Fruit fly (Drosophila melanogaster) whole organism, embryonic: ENCODE measurements around the gene CG34149.

Source experiments
- BEAF-32 ChIP-seq: fragments of 200-800 bp; sonication (Bioruptor generic); optimal IDR thresholded peaks from 3 replicates; lab custom pipeline; 2017; ENCODE audit warnings: missing biosample characterization, missing genetic modification characterization, mild to moderate bottlenecking, moderate library complexity, missing genetic modification reagents
- Blimp-1 ChIP-seq: fragments of 200-800 bp; sonication (Bioruptor generic); optimal IDR thresholded peaks from 3 replicates; lab custom pipeline; 2018; ENCODE audit warnings: missing biosample characterization, missing genetic modification characterization, mild to moderate bottlenecking, moderate library complexity, missing genetic modification reagents
- CG11456 ChIP-seq: fragments of 200-800 bp; sonication (Bioruptor generic); IDR thresholded peaks from 3 replicates; pipeline ENCODE4 v1.3.6; 2022; ENCODE audit warnings: missing biosample characterization, missing genetic modification characterization
- CG11696 ChIP-seq: fragments of 200-800 bp; sonication (Bioruptor generic); IDR thresholded peaks from 2 replicates; pipeline ENCODE4 v1.3.6; 2022; ENCODE audit warnings: missing biosample characterization, missing genetic modification characterization
- CG12299 ChIP-seq: fragments of 200-800 bp; sonication (Bioruptor generic); optimal IDR thresholded peaks from 2 replicates; lab custom pipeline; 2018; ENCODE audit warnings: missing biosample characterization, mild to moderate bottlenecking, missing genetic modification characterization
- CG12942 ChIP-seq: fragments of 200-800 bp; sonication (Bioruptor generic); optimal IDR thresholded peaks from 3 replicates; lab custom pipeline; 2016; ENCODE audit warnings: missing biosample characterization, missing genetic modification characterization
- CG15514 ChIP-seq: fragments of 200-800 bp; sonication (Bioruptor generic); optimal IDR thresholded peaks from 3 replicates; lab custom pipeline; 2017; ENCODE audit warnings: missing biosample characterization, missing genetic modification characterization, mild to moderate bottlenecking, moderate library complexity, missing genetic modification reagents
- CG2199 ChIP-seq: fragments of 200-800 bp; sonication (Bioruptor generic); IDR thresholded peaks from 3 replicates; pipeline ENCODE4 v1.3.6; 2022; ENCODE audit warnings: missing biosample characterization, missing genetic modification characterization
- CG3407 ChIP-seq: fragments of 200-800 bp; sonication (Bioruptor generic); optimal IDR thresholded peaks from 2 replicates; lab custom pipeline; 2018; ENCODE audit warnings: missing biosample characterization, mild to moderate bottlenecking, missing genetic modification characterization
- CG34422 ChIP-seq: fragments of 200-800 bp; sonication (Bioruptor generic); IDR thresholded peaks from 3 replicates; pipeline ENCODE4 v1.3.6; 2022; ENCODE audit warnings: missing biosample characterization, missing genetic modification characterization
- CG4854 ChIP-seq: fragments of 200-800 bp; sonication (Bioruptor generic); optimal IDR thresholded peaks from 2 replicates; lab custom pipeline; 2016; ENCODE audit warnings: missing biosample characterization, missing genetic modification characterization, inconsistent platforms
- Dbx ChIP-seq: fragments of 200-800 bp; sonication (Bioruptor generic); IDR thresholded peaks from 3 replicates; pipeline ENCODE4 v1.3.6; 2022; ENCODE audit warnings: missing biosample characterization, missing genetic modification characterization
- Deaf1 ChIP-seq: fragments of 200-800 bp; optimal IDR thresholded peaks from 3 replicates; lab custom pipeline; 2019; ENCODE audit warnings: missing biosample characterization, mild to moderate bottlenecking, missing genetic modification characterization, moderate library complexity
- Dp ChIP-seq: fragments of 200-800 bp; sonication (Bioruptor generic); optimal IDR thresholded peaks from 2 replicates; lab custom pipeline; 2018; ENCODE audit warnings: missing biosample characterization, mild to moderate bottlenecking, missing genetic modification characterization, moderate library complexity
- Fer1 ChIP-seq: fragments of 200-800 bp; sonication (Bioruptor generic); optimal IDR thresholded peaks from 2 replicates; lab custom pipeline; 2017; ENCODE audit warnings: missing biosample characterization, mild to moderate bottlenecking, missing genetic modification characterization
- Gsc ChIP-seq: fragments of 200-800 bp; sonication (Bioruptor generic); IDR thresholded peaks from 2 replicates; pipeline ENCODE4 v1.3.6; 2022; ENCODE audit warnings: missing biosample characterization, missing genetic modification characterization
- HLH54F ChIP-seq: fragments of 200-800 bp; sonication (Bioruptor generic); optimal IDR thresholded peaks from 3 replicates; lab custom pipeline; 2016; ENCODE audit warnings: missing biosample characterization, missing genetic modification characterization
- Hmx ChIP-seq: fragments of 200-800 bp; sonication (Bioruptor generic); optimal IDR thresholded peaks from 2 replicates; lab custom pipeline; 2016; ENCODE audit warnings: missing biosample characterization, missing genetic modification characterization
- Hr51 ChIP-seq, 2 experiments: fragments of 200-800 bp; sonication (Bioruptor generic); optimal IDR thresholded peaks; 2 replicates in 1 of 2; 3 replicates in 1 of 2; lab custom pipeline; 2016 to 2018; ENCODE audit warnings: missing biosample characterization in 2 of 2, missing genetic modification characterization in 2 of 2, mild to moderate bottlenecking in 1 of 2, moderate library complexity in 1 of 2
- Kr ChIP-seq: fragments of 200-800 bp; sonication (Bioruptor generic); optimal IDR thresholded peaks from 2 replicates; lab custom pipeline; 2017; ENCODE audit warnings: missing biosample characterization, mild to moderate bottlenecking, missing genetic modification characterization
- Lpt ChIP-seq: fragments of >200 bp; optimal IDR thresholded peaks from 2 replicates; lab custom pipeline; 2018; ENCODE audit warnings: missing biosample characterization, missing genetic modification characterization
- Med ChIP-seq: fragments of 200-800 bp; sonication (Bioruptor generic); peaks from one replicate; lab custom pipeline; 2016; ENCODE audit warnings: missing biosample characterization, missing genetic modification characterization, mild to moderate bottlenecking, inconsistent platforms, moderate library complexity
- NFAT ChIP-seq: fragments of 200-800 bp; sonication (Bioruptor generic); IDR thresholded peaks from 2 replicates; pipeline ENCODE4 v1.3.6; 2022; ENCODE audit warnings: missing biosample characterization, missing genetic modification characterization
- Oli ChIP-seq: fragments of 200-800 bp; sonication (Bioruptor generic); optimal IDR thresholded peaks from 2 replicates; lab custom pipeline; 2018; ENCODE audit warnings: missing biosample characterization, mild to moderate bottlenecking, missing genetic modification characterization, moderate library complexity
- Ptx1 ChIP-seq: fragments of 200-800 bp; sonication (Bioruptor generic); IDR thresholded peaks from 2 replicates; pipeline ENCODE4 v1.3.6; 2022; ENCODE audit warnings: missing biosample characterization, missing genetic modification characterization
- Sry-δ ChIP-seq: fragments of 200-800 bp; sonication (Bioruptor generic); optimal IDR thresholded peaks from 2 replicates; lab custom pipeline; 2016; ENCODE audit warnings: missing biosample characterization, missing genetic modification characterization
- abd-A ChIP-seq: fragments of 200-800 bp; sonication (Bioruptor generic); optimal IDR thresholded peaks from 3 replicates; lab custom pipeline; 2019; ENCODE audit warnings: missing biosample characterization, mild to moderate bottlenecking, missing genetic modification characterization, moderate library complexity
- ac ChIP-seq: fragments of 200-800 bp; sonication (Bioruptor generic); optimal IDR thresholded peaks from 3 replicates; lab custom pipeline; 2017; ENCODE audit warnings: missing biosample characterization, mild to moderate bottlenecking, missing genetic modification characterization
- al ChIP-seq: fragments of 200-800 bp; sonication (Bioruptor generic); IDR thresholded peaks from 2 replicates; pipeline ENCODE4 v1.3.6; 2022; ENCODE audit warnings: missing biosample characterization, missing genetic modification characterization
- ash1 ChIP-seq: fragments of 200-800 bp; sonication (Bioruptor generic); optimal IDR thresholded peaks from 2 replicates; lab custom pipeline; 2018; ENCODE audit warnings: missing biosample characterization, mild to moderate bottlenecking, missing genetic modification characterization
- az2 ChIP-seq: fragments of 200-800 bp; sonication (Bioruptor generic); optimal IDR thresholded peaks from 3 replicates; lab custom pipeline; 2016; ENCODE audit warnings: missing biosample characterization, missing genetic modification characterization
- chinmo ChIP-seq: fragments of 200-800 bp; sonication (Bioruptor generic); IDR thresholded peaks from 4 replicates; pipeline ENCODE4 v1.3.6; 2022; ENCODE audit warnings: missing biosample characterization, missing genetic modification characterization; ENCODE audit not compliant: partially characterized antibody
- dimm ChIP-seq: fragments of 200-800 bp; sonication (Bioruptor generic); IDR thresholded peaks from 2 replicates; pipeline ENCODE4 v1.3.6; 2022; ENCODE audit warnings: missing biosample characterization, missing genetic modification characterization
- dm ChIP-seq: fragments of 200-800 bp; sonication (Bioruptor generic); optimal IDR thresholded peaks from 3 replicates; lab custom pipeline; 2016; ENCODE audit warnings: missing biosample characterization, missing genetic modification characterization
- dpn ChIP-seq, 2 experiments: fragments of 200-800 bp; sonication (Bioruptor generic); optimal IDR thresholded peaks; 3 replicates each; lab custom pipeline; 2016; ENCODE audit warnings: missing biosample characterization in 2 of 2, missing genetic modification characterization in 2 of 2
- hb ChIP-seq: fragments of 200-800 bp; sonication (Bioruptor generic); IDR thresholded peaks from 3 replicates; pipeline ENCODE4 v1.3.6; 2022; ENCODE audit warnings: missing biosample characterization, missing genetic modification characterization; ENCODE audit not compliant: partially characterized antibody
- ken ChIP-seq: fragments of 200-800 bp; sonication (Bioruptor generic); IDR thresholded peaks from 3 replicates; pipeline ENCODE4 v1.3.6; 2022; ENCODE audit warnings: missing biosample characterization, missing genetic modification characterization
- nau ChIP-seq: fragments of 200-800 bp; sonication (Bioruptor generic); optimal IDR thresholded peaks from 3 replicates; lab custom pipeline; 2017; ENCODE audit warnings: missing biosample characterization, mild to moderate bottlenecking, missing genetic modification characterization, missing genetic modification reagents
- org-1 ChIP-seq: fragments of 200-800 bp; sonication (Bioruptor generic); optimal IDR thresholded peaks from 2 replicates; lab custom pipeline; 2017; ENCODE audit warnings: missing biosample characterization, missing genetic modification characterization
- peb ChIP-seq: fragments of 200-800 bp; sonication (Bioruptor generic); IDR thresholded peaks from 2 replicates; pipeline ENCODE4 v1.3.6; 2022; ENCODE audit warnings: missing biosample characterization, missing genetic modification characterization
- ro ChIP-seq: fragments of 200-800 bp; sonication (Bioruptor generic); IDR thresholded peaks from 2 replicates; pipeline ENCODE4 v1.3.6; 2022; ENCODE audit warnings: missing biosample characterization, missing genetic modification characterization
- shn ChIP-seq: fragments of 200-800 bp; sonication (Bioruptor generic); optimal IDR thresholded peaks from 3 replicates; lab custom pipeline; 2016; ENCODE audit warnings: missing biosample characterization, missing genetic modification characterization
- sisA ChIP-seq: fragments of 200-800 bp; sonication (Bioruptor generic); IDR thresholded peaks from 2 replicates; pipeline ENCODE4 v1.3.6; 2022; ENCODE audit warnings: missing biosample characterization, missing genetic modification characterization
- sna ChIP-seq: fragments of 200-800 bp; sonication (Bioruptor generic); IDR thresholded peaks from 2 replicates; pipeline ENCODE4 v1.3.6; 2022; ENCODE audit warnings: missing biosample characterization, missing genetic modification characterization; ENCODE audit not compliant: partially characterized antibody
- sob ChIP-seq: fragments of 200-800 bp; sonication (Bioruptor generic); IDR thresholded peaks from 2 replicates; pipeline ENCODE4 v1.3.6; 2022; ENCODE audit warnings: missing biosample characterization, missing genetic modification characterization
- stwl ChIP-seq: fragments of 200-800 bp; sonication (Bioruptor generic); optimal IDR thresholded peaks from 3 replicates; lab custom pipeline; 2018; ENCODE audit warnings: missing biosample characterization, mild to moderate bottlenecking, missing genetic modification characterization, moderate library complexity
- tin ChIP-seq: fragments of 200-800 bp; sonication (Bioruptor generic); optimal IDR thresholded peaks from 3 replicates; lab custom pipeline; 2016; ENCODE audit warnings: missing biosample characterization, missing genetic modification characterization
- tio ChIP-seq: fragments of 200-800 bp; sonication (Bioruptor generic); optimal IDR thresholded peaks from 2 replicates; lab custom pipeline; 2017; ENCODE audit warnings: missing biosample characterization, missing genetic modification characterization, inconsistent platforms
- toy ChIP-seq: fragments of 200-800 bp; sonication (Bioruptor generic); IDR thresholded peaks from 2 replicates; pipeline ENCODE4 v1.3.6; 2022; ENCODE audit warnings: missing biosample characterization, missing genetic modification characterization
- tup ChIP-seq: fragments of 200-800 bp; sonication (Bioruptor generic); optimal IDR thresholded peaks from 2 replicates; lab custom pipeline; 2016; ENCODE audit warnings: missing biosample characterization, mild to moderate bottlenecking, missing genetic modification characterization, moderate library complexity
- unc-4 ChIP-seq: fragments of 200-800 bp; sonication (Bioruptor generic); IDR thresholded peaks from 2 replicates; pipeline ENCODE4 v1.3.6; 2022; ENCODE audit warnings: missing biosample characterization, missing genetic modification characterization; ENCODE audit not compliant: partially characterized antibody
- zen2 ChIP-seq: fragments of 200-800 bp; sonication (Bioruptor generic); IDR thresholded peaks from 3 replicates; pipeline ENCODE4 v1.3.6; 2022; ENCODE audit warnings: missing biosample characterization, missing genetic modification characterization; ENCODE audit not compliant: partially characterized antibody

The CG34149 gene

DNA sequence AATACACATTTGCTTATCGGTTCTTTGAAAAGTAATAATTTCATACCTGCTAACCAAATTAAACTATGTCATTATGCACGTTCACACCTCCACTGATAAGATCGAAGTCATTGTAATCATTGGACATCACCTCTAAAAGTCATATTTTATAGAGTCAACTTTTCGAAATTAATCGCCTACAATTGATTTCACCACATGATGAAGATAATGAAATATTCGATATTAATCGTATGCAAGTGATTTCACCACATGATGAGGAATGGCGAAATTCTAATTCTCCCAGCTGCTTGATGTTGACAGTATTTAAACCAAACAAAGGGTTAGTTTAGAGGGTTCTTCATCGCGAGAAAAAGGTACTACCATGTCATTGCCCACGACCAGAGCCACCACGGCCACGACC is 4.3 kb upstream of the CG34149 start, which contains the start of gene CG18596:
CG18596 (plus strand) TSS at position 250 of the 400 bp plus-strand sequence.
- TF ChIP-seq Hr51 (GFP tag; optimal IDR thresholded peaks at IDR 0.05; lab: Kevin White, UChicago): no peak
- TF ChIP-seq Fer1 (GFP tag; lab: Kevin White, UChicago): no peak
- TF ChIP-seq ac (GFP tag; lab: Kevin White, UChicago): no peak
- TF ChIP-seq Dp: peak; percentile 80
- TF ChIP-seq CG4854: no peak
- peak; percentile 29 for TF ChIP-seq CG15514 (GFP tag; lab: Kevin White, UChicago)
- TF ChIP-seq chinmo (GFP tag; lab: Robert Waterston, UW): peak; percentile 42; the same call in 2 of the 4 replicates
- TF ChIP-seq Oli (tag; lab: Kevin White, UChicago): no peak
- peak; percentile 75 for TF ChIP-seq stwl (tag; lab: Kevin White, UChicago)
- TF ChIP-seq Blimp-1 (GFP tag; lab: Kevin White, UChicago): no peak
- TF ChIP-seq HLH54F: no peak
- peak; percentile 38 for TF ChIP-seq Kr (GFP tag; lab: Kevin White, UChicago)
- TF ChIP-seq tio (GFP tag; lab: Kevin White, UChicago): no peak
- TF ChIP-seq NFAT (GFP tag; lab: Robert Waterston, UW): no peak
- peak; percentile 88 for TF ChIP-seq BEAF-32 (GFP tag; lab: Kevin White, UChicago)
- no peak for TF ChIP-seq Gsc (GFP tag; lab: Robert Waterston, UW)
- peak; percentile 95 for TF ChIP-seq unc-4 (GFP tag; lab: Robert Waterston, UW)
- no peak for TF ChIP-seq dm (GFP tag; lab: Kevin White, UChicago)
- no peak for TF ChIP-seq CG12942 (GFP tag; lab: Kevin White, UChicago)
- TF ChIP-seq Med (GFP tag; lab: Kevin White, UChicago): peak; percentile 55
- TF ChIP-seq CG11696 (GFP tag; lab: Robert Waterston, UW): no peak
- TF ChIP-seq CG11456 (GFP tag; lab: Robert Waterston, UW): no peak
- TF ChIP-seq Lpt (GFP tag; lab: Kevin White, UChicago): no peak
- TF ChIP-seq sisA (GFP tag; lab: Robert Waterston, UW): no peak
- no peak for TF ChIP-seq tup
- no peak for TF ChIP-seq sob (GFP tag; lab: Robert Waterston, UW)
- no peak for TF ChIP-seq CG3407
- TF ChIP-seq shn: no peak
- TF ChIP-seq dimm (GFP tag; lab: Robert Waterston, UW): no peak
- TF ChIP-seq toy (GFP tag; lab: Robert Waterston, UW): no peak
- TF ChIP-seq abd-A (tag; lab: Kevin White, UChicago): no peak
- TF ChIP-seq tin (GFP tag; lab: Kevin White, UChicago): no peak
- no peak for TF ChIP-seq CG12299
- no peak for TF ChIP-seq ken (GFP tag; lab: Robert Waterston, UW)
- TF ChIP-seq ash1: no peak
- TF ChIP-seq sna (GFP tag; lab: Robert Waterston, UW): peak; percentile 97
- no peak for TF ChIP-seq Deaf1 (tag; lab: Kevin White, UChicago)
- TF ChIP-seq CG2199 (GFP tag; lab: Robert Waterston, UW): no peak
- no peak for TF ChIP-seq ro (GFP tag; lab: Robert Waterston, UW)
- no peak for TF ChIP-seq Hmx (GFP tag; lab: Kevin White, UChicago)
- TF ChIP-seq al (GFP tag; lab: Robert Waterston, UW): no peak
- no peak for TF ChIP-seq az2
- no peak for TF ChIP-seq org-1 (GFP tag; lab: Kevin White, UChicago)
- TF ChIP-seq Sry-δ (GFP tag; lab: Kevin White, UChicago): peak; percentile 78
- TF ChIP-seq Ptx1 (GFP tag; lab: Robert Waterston, UW): no peak
- TF ChIP-seq nau (GFP tag; lab: Kevin White, UChicago): no peak
- peak; percentile 92 for TF ChIP-seq zen2 (GFP tag; lab: Robert Waterston, UW)
- peak; percentile 78 for TF ChIP-seq hb (GFP tag; lab: Robert Waterston, UW)
- no peak for TF ChIP-seq CG34422 (GFP tag; lab: Robert Waterston, UW)
- no peak for TF ChIP-seq Dbx (GFP tag; lab: Robert Waterston, UW)
- TF ChIP-seq peb (GFP tag; lab: Robert Waterston, UW): no peak
- no peak for TF ChIP-seq dpn (GFP tag; optimal IDR thresholded peaks at IDR 0.05; lab: Kevin White, UChicago)
